Fruit fly (Drosophila melanogaster) whole organism: ENCODE results near the gene Clc.

Experiments used
- CG8478 ChIP-seq: fragments of >200 bp; optimal IDR thresholded peaks from 2 replicates; lab custom pipeline; 2018; ENCODE audit warnings: inconsistent platforms
- Dll ChIP-seq: fragments of >200 bp; optimal IDR thresholded peaks from 2 replicates; lab custom pipeline; 2017
- pan ChIP-seq: fragments of >200 bp; optimal IDR thresholded peaks from 2 replicates; lab custom pipeline; 2017
- psq ChIP-seq: fragments of >200 bp; optimal IDR thresholded peaks from 2 replicates; lab custom pipeline; 2017
- usp ChIP-seq: fragments of >200 bp; optimal IDR thresholded peaks from 2 replicates; lab custom pipeline; 2017; ENCODE audit warnings: missing biosample characterization, missing genetic modification characterization, mixed read lengths

- TF ChIP-seq usp (GFP tag; lab: Kevin White, UChicago) (no peak), psq (lab: Kevin White, UChicago) (no peak), Dll (lab: Kevin White, UChicago) (no peak), pan (lab: Kevin White, UChicago) (no peak), CG8478 (no peak)
These were observed 34.4 kb downstream of the Clc start, which contains the start of gene CG17122 for dm6 chr3L:20275235-20275634.
